Worm (Caenorhabditis elegans) whole organism, late embryonic: Measurements from ENCODE around the gene tbck-1.

Experiments
- ceh-14 ChIP-seq: sonication (generic microtip); optimal IDR thresholded peaks from 2 replicates; lab custom pipeline; 2016; ENCODE audit warnings: missing genotype, missing genetic modification characterization, missing compliant biosample characterization
- ceh-30 ChIP-seq: fragments of 150-350 bp; optimal IDR thresholded peaks from 2 replicates; lab custom pipeline; 2014; ENCODE audit warnings: missing biosample characterization, missing genetic modification characterization
- che-1 ChIP-seq: sonication (generic microtip); optimal IDR thresholded peaks from 2 replicates; lab custom pipeline; 2016; ENCODE audit warnings: mild to moderate bottlenecking, missing genetic modification characterization, missing compliant biosample characterization
- dmd-4 ChIP-seq: sonication (generic microtip); optimal IDR thresholded peaks from 2 replicates; lab custom pipeline; 2016; ENCODE audit warnings: borderline replicate concordance, missing genetic modification characterization, missing compliant biosample characterization
- elt-2 ChIP-seq: sonication (generic microtip); optimal IDR thresholded peaks from 2 replicates; lab custom pipeline; 2016; ENCODE audit warnings: missing genetic modification reagents, missing genetic modification characterization, missing compliant biosample characterization
- ets-4 ChIP-seq: sonication (generic microtip); optimal IDR thresholded peaks from 2 replicates; lab custom pipeline; 2016; ENCODE audit warnings: missing genetic modification characterization, missing compliant biosample characterization
- fax-1 ChIP-seq: sonication (generic microtip); optimal IDR thresholded peaks from 2 replicates; lab custom pipeline; 2016; ENCODE audit warnings: missing genotype, missing genetic modification characterization, missing compliant biosample characterization
- fkh-6 ChIP-seq: sonication (generic microtip); optimal IDR thresholded peaks from 2 replicates; lab custom pipeline; 2016; ENCODE audit warnings: missing genetic modification characterization, missing compliant biosample characterization
- nfya-1 ChIP-seq: sonication (generic microtip); optimal IDR thresholded peaks from 2 replicates; lab custom pipeline; 2017; ENCODE audit warnings: missing genetic modification characterization, mild to moderate bottlenecking, missing compliant biosample characterization, antibody characterized with exemption, moderate library complexity
- nhr-11 ChIP-seq: fragments of 150-350 bp; optimal IDR thresholded peaks from 2 replicates; lab custom pipeline; 2014; ENCODE audit warnings: missing biosample characterization, missing genetic modification characterization
- npax-4 ChIP-seq: sonication (generic microtip); optimal IDR thresholded peaks from 2 replicates; lab custom pipeline; 2016; ENCODE audit warnings: missing genetic modification characterization, missing compliant biosample characterization
- pag-3 ChIP-seq: sonication (generic microtip); optimal IDR thresholded peaks from 2 replicates; lab custom pipeline; 2016; ENCODE audit warnings: missing compliant biosample characterization, missing genetic modification characterization, borderline replicate concordance
- pax-1 ChIP-seq: fragments of 150-350 bp; optimal IDR thresholded peaks from 2 replicates; lab custom pipeline; 2014; ENCODE audit warnings: missing biosample characterization, missing genetic modification characterization
- unc-55 ChIP-seq: sonication (generic microtip); optimal IDR thresholded peaks from 2 replicates; lab custom pipeline; 2017; ENCODE audit warnings: missing biosample characterization, missing genetic modification reagents, missing genetic modification characterization

- TF ChIP-seq elt-2 (tag; lab: Kevin White, UChicago): no peak
- no peak for TF ChIP-seq che-1 (tag; lab: Kevin White, UChicago)
- no peak for TF ChIP-seq pag-3 (tag; lab: Kevin White, UChicago)
- no peak for TF ChIP-seq ceh-30 (tag; lab: Kevin White, UChicago)
- TF ChIP-seq nfya-1: no peak
- TF ChIP-seq ets-4 (tag; lab: Kevin White, UChicago): no peak
- TF ChIP-seq fax-1: no peak
- TF ChIP-seq npax-4 (tag; lab: Kevin White, UChicago): no peak
- TF ChIP-seq ceh-14 (tag; lab: Kevin White, UChicago): no peak
- TF ChIP-seq pax-1 (tag; lab: Kevin White, UChicago): no peak
- TF ChIP-seq dmd-4 (tag; lab: Kevin White, UChicago): no peak
- TF ChIP-seq nhr-11: no peak
- no peak for TF ChIP-seq fkh-6 (tag; lab: Kevin White, UChicago)
- no peak for TF ChIP-seq unc-55 (GFP tag; lab: Kevin White, UChicago)
Observed at ce11 chrII:4866045-4866444, 37.7 kb downstream of the tbck-1 start.
